Worm (Caenorhabditis elegans): ENCODE data around the gene glt-4.

Gene glt-4

ce11 chrX:6405905-6406304 lies 2.7 kb downstream of the glt-4 start:
- TF ChIP-seq C38D4.7 (GFP tag; optimal IDR thresholded peaks at IDR 0.05) (no peak), unc-55 (GFP tag; optimal IDR thresholded peaks at IDR 0.05) (no peak)

DNA sequence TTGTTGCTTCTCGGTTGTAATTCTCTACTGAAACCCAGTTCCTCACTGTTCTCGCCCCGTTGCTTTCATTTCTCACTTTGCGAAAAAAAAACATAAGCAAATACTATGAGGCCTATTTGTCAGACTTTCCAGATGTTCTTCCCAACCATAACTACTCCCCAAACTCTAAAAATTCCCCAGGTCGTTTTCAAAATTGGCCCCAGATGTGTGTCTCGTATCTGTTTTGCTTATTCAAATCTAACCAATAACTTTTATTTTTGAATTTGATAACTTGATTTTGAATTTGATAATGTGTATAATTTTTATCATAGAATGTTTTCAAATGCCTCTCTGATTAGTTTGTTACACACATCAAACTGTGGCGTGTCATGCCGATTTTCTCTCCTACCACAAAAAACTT lies 4.6 kb downstream of the glt-4 start:
- TF ChIP-seq pros-1 (tag; optimal IDR thresholded peaks at IDR 0.05) (no peak), ceh-30 (tag; optimal IDR thresholded peaks at IDR 0.05) (no peak), elt-2 (tag; optimal IDR thresholded peaks at IDR 0.05) (no peak), tbx-2 (tag; optimal IDR thresholded peaks at IDR 0.05) (no peak), npax-4 (tag; optimal IDR thresholded peaks at IDR 0.05) (no peak), che-1 (tag; optimal IDR thresholded peaks at IDR 0.05) (no peak), pqm-1 (tag; optimal IDR thresholded peaks at IDR 0.05) (no peak), unc-42 (tag; optimal IDR thresholded peaks at IDR 0.05) (no peak), rnt-1 (tag; optimal IDR thresholded peaks at IDR 0.05) (no peak), lim-6 (tag; optimal IDR thresholded peaks at IDR 0.05) (no peak), nhr-11 (tag; optimal IDR thresholded peaks at IDR 0.05) (no peak), unc-55 (GFP tag; optimal IDR thresholded peaks at IDR 0.05) (no peak), ceh-24 (tag; optimal IDR thresholded peaks at IDR 0.05) (no peak), mec-3 (tag; optimal IDR thresholded peaks at IDR 0.05; ENCODE audit: borderline replicate concordance) (no peak), eyg-1 (tag; optimal IDR thresholded peaks at IDR 0.05) (no peak), hlh-30 (tag; optimal IDR thresholded peaks at IDR 0.05; ENCODE audit: insufficient read depth) (no peak), hlh-13 (GFP tag; optimal IDR thresholded peaks at IDR 0.05) (no peak), lin-11 (tag; optimal IDR thresholded peaks at IDR 0.05) (no peak), ztf-16 (tag; optimal IDR thresholded peaks at IDR 0.05) (no peak), ceh-2 (tag; optimal IDR thresholded peaks at IDR 0.05) (no peak)

- TF ChIP-seq ets-4 (tag; optimal IDR thresholded peaks at IDR 0.05): no peak
- peak; percentile 28 for TF ChIP-seq elt-2 (tag; optimal IDR thresholded peaks at IDR 0.05)
These were observed 5.1 kb downstream of the glt-4 start for ce11 chrX:6408286-6408685.

DNA sequence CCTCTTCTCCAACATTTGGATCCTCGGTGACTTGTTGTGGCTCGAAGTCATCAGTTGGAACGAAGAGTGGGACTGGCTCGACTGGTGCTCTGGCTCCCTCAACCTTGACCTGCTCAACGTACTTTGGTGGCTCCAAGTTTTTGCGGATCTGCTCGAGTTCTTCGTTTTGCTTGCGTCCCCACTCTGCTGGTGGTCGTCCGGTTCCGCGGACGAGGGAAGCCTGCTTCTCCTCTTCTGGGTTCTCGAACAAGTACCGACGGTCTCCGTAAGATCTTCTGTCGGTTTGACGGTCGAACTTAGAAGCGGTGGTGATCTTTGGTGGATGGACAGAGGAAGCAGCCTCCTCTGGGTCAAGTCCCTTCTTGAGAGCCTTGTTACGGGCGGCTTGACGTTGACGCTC lies 5.5 kb downstream of the glt-4 start:
- TF ChIP-seq ceh-19 (GFP tag; optimal IDR thresholded peaks at IDR 0.05) (no peak), npax-4 (tag; optimal IDR thresholded peaks at IDR 0.05) (no peak), ceh-6 (GFP tag; optimal IDR thresholded peaks at IDR 0.05) (no peak), hlh-6 (tag; optimal IDR thresholded peaks at IDR 0.05) (no peak), C08G9.2 (tag; optimal IDR thresholded peaks at IDR 0.05) (no peak), pha-2 (tag; optimal IDR thresholded peaks at IDR 0.05) (no peak), ceh-34 (tag; optimal IDR thresholded peaks at IDR 0.05) (no peak), madf-2 (tag; optimal IDR thresholded peaks at IDR 0.05) (no peak), syd-9 (tag; optimal IDR thresholded peaks at IDR 0.05) (no peak), unc-42 (tag; optimal IDR thresholded peaks at IDR 0.05) (no peak), tbx-7 (tag; optimal IDR thresholded peaks at IDR 0.05) (no peak), elt-2 (tag; optimal IDR thresholded peaks at IDR 0.05) (no peak), sdc-2 (tag; optimal IDR thresholded peaks at IDR 0.05) (no peak), rnt-1 (tag; optimal IDR thresholded peaks at IDR 0.05) (no peak), ceh-9 (tag; optimal IDR thresholded peaks at IDR 0.05) (no peak)

DNA sequence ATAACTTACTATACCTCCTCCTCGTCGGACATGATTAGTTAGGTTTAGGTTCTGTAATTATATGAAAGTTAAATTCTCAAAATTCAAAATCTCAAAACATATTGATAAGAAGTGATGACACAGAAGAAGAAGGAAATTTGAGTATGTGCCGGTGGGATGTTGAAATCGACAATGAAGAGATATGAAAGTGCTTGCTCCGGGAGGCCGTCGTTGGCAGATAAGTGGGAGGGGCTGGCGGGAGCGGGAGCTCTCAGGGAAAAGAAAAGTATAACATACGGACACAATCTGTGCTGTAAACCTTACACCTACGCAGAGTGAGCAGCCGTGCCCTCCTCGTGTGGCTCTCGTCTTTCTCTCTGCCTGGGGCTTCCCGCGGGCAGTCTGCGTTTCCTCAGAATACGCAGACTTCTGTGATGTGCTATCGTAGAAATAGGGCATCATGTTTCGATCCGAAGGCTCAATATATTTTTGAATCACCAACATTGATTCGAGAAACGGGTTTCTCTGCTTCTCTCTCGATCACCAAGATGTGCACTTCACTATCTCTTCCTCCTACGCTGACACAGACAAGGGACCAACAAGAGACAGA lies 7.0 kb downstream of the glt-4 start, which contains the start of gene mup-2:
Gene mup-2, minus strand, starts transcription at position 51 of the 589 bp plus-strand sequence.
- TF ChIP-seq tbx-2 (tag; optimal IDR thresholded peaks at IDR 0.05): no peak
- TF ChIP-seq ceh-34 (tag; optimal IDR thresholded peaks at IDR 0.05): peak; percentile 74
- TF ChIP-seq syd-9 (tag; optimal IDR thresholded peaks at IDR 0.05): peak; percentile 32
- TF ChIP-seq hlh-15 (tag; optimal IDR thresholded peaks at IDR 0.05): no peak
- TF ChIP-seq nfya-1 (tag; optimal IDR thresholded peaks at IDR 0.05): peak; percentile 19
- TF ChIP-seq rnt-1 (tag; optimal IDR thresholded peaks at IDR 0.05): peak; percentile 43
- peak; percentile 15 for TF ChIP-seq F13H6.1 (tag; optimal IDR thresholded peaks at IDR 0.05)
- peak; percentile 24 for TF ChIP-seq ceh-14 (tag; optimal IDR thresholded peaks at IDR 0.05)
- no peak for TF ChIP-seq hlh-13 (GFP tag; optimal IDR thresholded peaks at IDR 0.05)
- TF ChIP-seq ceh-18 (tag; optimal IDR thresholded peaks at IDR 0.05): peak; percentile 89
- TF ChIP-seq hlh-8 (tag; optimal IDR thresholded peaks at IDR 0.05): peak; percentile 45
- peak; percentile 45 for TF ChIP-seq pat-9 (tag; optimal IDR thresholded peaks at IDR 0.05)
